Worm (Caenorhabditis elegans) whole organism, L2 larva: ENCODE results near the gene tebp-1.

Source experiments
- C34F6.9 ChIP-seq: fragments of 150-350 bp; optimal IDR thresholded peaks from 2 replicates; lab custom pipeline; 2014; ENCODE audit warnings: missing biosample characterization, missing genetic modification characterization
- F13H6.1 ChIP-seq: sonication (generic microtip); optimal IDR thresholded peaks from 2 replicates; lab custom pipeline; 2016; ENCODE audit warnings: missing genetic modification characterization, missing compliant biosample characterization
- R02D3.7 ChIP-seq: fragments of 150-350 bp; optimal IDR thresholded peaks from 2 replicates; lab custom pipeline; 2014; ENCODE audit warnings: missing biosample characterization, missing genetic modification characterization
- Y55F3AM.14 ChIP-seq: fragments of 200-800 bp; sonication (Bioruptor generic); optimal IDR thresholded peaks from 2 replicates; lab custom pipeline; 2018; ENCODE audit warnings: mild to moderate bottlenecking, missing genetic modification characterization, missing compliant biosample characterization
- alr-1 ChIP-seq: fragments of 150-350 bp; optimal IDR thresholded peaks from 2 replicates; lab custom pipeline; 2014; ENCODE audit warnings: missing biosample characterization, missing genetic modification characterization
- ama-1 ChIP-seq: fragments of 150-350 bp; optimal IDR thresholded peaks from 2 replicates; lab custom pipeline; 2018; ENCODE audit warnings: inconsistent platforms
- blmp-1 ChIP-seq: sonication (generic microtip); optimal IDR thresholded peaks from 2 replicates; lab custom pipeline; 2017; ENCODE audit warnings: missing genetic modification characterization, mild to moderate bottlenecking, missing compliant biosample characterization, antibody characterized with exemption, moderate library complexity; ENCODE audit not compliant: insufficient read depth
- ceh-16 ChIP-seq: fragments of 150-350 bp; optimal IDR thresholded peaks from 2 replicates; lab custom pipeline; 2014; ENCODE audit warnings: missing biosample characterization, missing genetic modification characterization
- ceh-82 ChIP-seq: fragments of 150-350 bp; optimal IDR thresholded peaks from 2 replicates; lab custom pipeline; 2014; ENCODE audit warnings: missing biosample characterization, missing genetic modification characterization
- crh-2 ChIP-seq: sonication (generic microtip); optimal IDR thresholded peaks from 2 replicates; lab custom pipeline; 2017; ENCODE audit warnings: missing biosample characterization, missing genetic modification characterization
- dmd-4 ChIP-seq: sonication (generic microtip); optimal IDR thresholded peaks from 2 replicates; lab custom pipeline; 2017; ENCODE audit warnings: missing biosample characterization, missing genetic modification characterization
- egl-27 ChIP-seq: sonication (generic microtip); optimal IDR thresholded peaks from 3 replicates; lab custom pipeline; 2017; ENCODE audit warnings: missing biosample characterization, missing genetic modification reagents, missing genetic modification characterization
- gmeb-1 ChIP-seq: fragments of 150-350 bp; optimal IDR thresholded peaks from 2 replicates; lab custom pipeline; 2014; ENCODE audit warnings: missing biosample characterization, missing genetic modification characterization
- lin-11 ChIP-seq: fragments of 150-350 bp; sonication (generic microtip); optimal IDR thresholded peaks from 2 replicates; lab custom pipeline; 2014; ENCODE audit warnings: missing biosample characterization, missing genetic modification characterization, inconsistent platforms, mixed read lengths
- lin-13 ChIP-seq: fragments of 150-350 bp; optimal IDR thresholded peaks from 2 replicates; lab custom pipeline; 2014; ENCODE audit warnings: missing biosample characterization, missing genetic modification reagents, missing genetic modification characterization
- lin-39 ChIP-seq: fragments of 150-350 bp; optimal IDR thresholded peaks from 2 replicates; lab custom pipeline; 2014; ENCODE audit warnings: missing biosample characterization, missing genetic modification reagents, missing genetic modification characterization
- mab-5 ChIP-seq: fragments of 150-350 bp; optimal IDR thresholded peaks from 2 replicates; lab custom pipeline; 2014; ENCODE audit warnings: missing biosample characterization, missing genetic modification characterization
- mdl-1 ChIP-seq, 2 experiments: fragments of 150-350 bp in 1 of 2; sonication (generic microtip) in 1 of 2; optimal IDR thresholded peaks; 2 replicates each; lab custom pipeline; 2017; ENCODE audit warnings: missing biosample characterization in 2 of 2, missing genetic modification characterization in 2 of 2
- nhr-10 ChIP-seq: sonication (generic microtip); optimal IDR thresholded peaks from 2 replicates; lab custom pipeline; 2017; ENCODE audit warnings: missing biosample characterization, missing genetic modification characterization
- nhr-11 ChIP-seq: fragments of 150-350 bp; optimal IDR thresholded peaks from 2 replicates; lab custom pipeline; 2014; ENCODE audit warnings: missing biosample characterization, missing genetic modification characterization
- nhr-12 ChIP-seq: fragments of 150-350 bp; optimal IDR thresholded peaks from 2 replicates; lab custom pipeline; 2014; ENCODE audit warnings: missing biosample characterization, missing genetic modification characterization
- nhr-129 ChIP-seq: fragments of 150-350 bp; optimal IDR thresholded peaks from 2 replicates; lab custom pipeline; 2014; ENCODE audit warnings: missing biosample characterization, missing genetic modification characterization
- nhr-21 ChIP-seq: fragments of 150-350 bp; optimal IDR thresholded peaks from 2 replicates; lab custom pipeline; 2014; ENCODE audit warnings: missing biosample characterization, missing genetic modification characterization
- nhr-23 ChIP-seq: fragments of 150-350 bp; optimal IDR thresholded peaks from 2 replicates; lab custom pipeline; 2014; ENCODE audit warnings: missing biosample characterization, missing genetic modification reagents, missing genetic modification characterization
- nhr-237 ChIP-seq: fragments of 150-350 bp; optimal IDR thresholded peaks from 2 replicates; lab custom pipeline; 2014; ENCODE audit warnings: missing biosample characterization, missing genetic modification characterization
- nhr-6 ChIP-seq: fragments of 150-350 bp; optimal IDR thresholded peaks from 2 replicates; lab custom pipeline; 2014; ENCODE audit warnings: missing biosample characterization, missing genetic modification characterization
- nhr-77 ChIP-seq: fragments of 150-350 bp; optimal IDR thresholded peaks from 2 replicates; lab custom pipeline; 2014; ENCODE audit warnings: missing biosample characterization, missing genetic modification characterization
- skn-1 ChIP-seq: sonication (generic microtip); optimal IDR thresholded peaks from 2 replicates; lab custom pipeline; 2017; ENCODE audit warnings: missing biosample characterization, missing genetic modification characterization
- sma-9 ChIP-seq, 2 experiments: fragments of 150-350 bp in 1 of 2; sonication (generic microtip) in 1 of 2; optimal IDR thresholded peaks; 2 replicates each; lab custom pipeline; 2014 to 2016; ENCODE audit warnings: missing genetic modification characterization in 2 of 2, mild to moderate bottlenecking in 1 of 2, missing biosample characterization in 1 of 2, missing compliant biosample characterization in 1 of 2, missing genetic modification reagents in 1 of 2, moderate library complexity in 1 of 2
- snpc-4 ChIP-seq: fragments of 150-350 bp; optimal IDR thresholded peaks from 2 replicates; lab custom pipeline; 2014; ENCODE audit warnings: missing biosample characterization, missing genetic modification characterization
- unc-39 ChIP-seq: fragments of 150-350 bp; optimal IDR thresholded peaks from 2 replicates; lab custom pipeline; 2014; ENCODE audit warnings: missing biosample characterization, missing genetic modification characterization
- unc-62 ChIP-seq: fragments of 150-350 bp; optimal IDR thresholded peaks from 2 replicates; lab custom pipeline; 2014; ENCODE audit warnings: missing biosample characterization, missing genetic modification reagents, missing genetic modification characterization
- zag-1 ChIP-seq: fragments of 150-350 bp; optimal IDR thresholded peaks from 2 replicates; lab custom pipeline; 2014; ENCODE audit warnings: missing biosample characterization, missing genetic modification characterization
- ztf-1 ChIP-seq: fragments of 200-800 bp; sonication (Bioruptor generic); conservative IDR thresholded peaks from 2 replicates; pipeline ENCODE4 v1.3.6; 2022; ENCODE audit warnings: missing genetic modification characterization, missing compliant biosample characterization
- ztf-4 ChIP-seq: fragments of 150-350 bp; optimal IDR thresholded peaks from 2 replicates; lab custom pipeline; 2014; ENCODE audit warnings: missing biosample characterization, missing genetic modification characterization

Gene tebp-1

DNA sequence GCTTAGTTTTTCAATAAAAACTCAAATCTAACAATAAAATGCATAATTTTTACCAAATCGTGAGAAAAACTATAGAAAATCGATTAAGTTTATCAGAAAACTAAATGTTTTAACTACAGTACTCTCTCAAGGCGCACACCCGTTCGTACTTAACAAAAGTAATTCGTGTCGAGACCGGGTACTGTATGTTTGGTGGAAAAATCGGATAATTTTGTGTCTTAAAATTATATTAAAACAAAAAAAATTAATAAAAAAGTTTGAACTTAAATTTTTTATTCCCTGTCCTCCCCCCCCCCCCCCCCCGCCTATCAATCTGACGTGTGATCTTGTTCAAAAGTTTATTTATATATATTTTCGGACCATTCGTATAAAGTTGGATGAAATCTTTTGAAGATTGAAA, 46.5 kb downstream of the tebp-1 start, which contains the start of gene F26H11.4:
TSS of gene F26H11.4 (plus strand) at position 301 of the 400 bp plus-strand sequence.
- TF ChIP-seq zag-1, result no peak
- TF ChIP-seq egl-27 (tag; lab: Kevin White, UChicago), result no peak
- TF ChIP-seq ceh-16, result no peak
- TF ChIP-seq ama-1 (lab: Kevin White, UChicago), result no peak
- no peak for TF ChIP-seq ztf-4 (tag; lab: Kevin White, UChicago)
- no peak for TF ChIP-seq crh-2 (tag; lab: Kevin White, UChicago)
- TF ChIP-seq nhr-237 (tag; lab: Kevin White, UChicago), result no peak
- no peak for TF ChIP-seq lin-13 (GFP tag; lab: Kevin White, UChicago)
- no peak for TF ChIP-seq nhr-11
- TF ChIP-seq lin-39 (tag; lab: Kevin White, UChicago), result no peak
- TF ChIP-seq, all 48 proteins: peak for 0

DNA sequence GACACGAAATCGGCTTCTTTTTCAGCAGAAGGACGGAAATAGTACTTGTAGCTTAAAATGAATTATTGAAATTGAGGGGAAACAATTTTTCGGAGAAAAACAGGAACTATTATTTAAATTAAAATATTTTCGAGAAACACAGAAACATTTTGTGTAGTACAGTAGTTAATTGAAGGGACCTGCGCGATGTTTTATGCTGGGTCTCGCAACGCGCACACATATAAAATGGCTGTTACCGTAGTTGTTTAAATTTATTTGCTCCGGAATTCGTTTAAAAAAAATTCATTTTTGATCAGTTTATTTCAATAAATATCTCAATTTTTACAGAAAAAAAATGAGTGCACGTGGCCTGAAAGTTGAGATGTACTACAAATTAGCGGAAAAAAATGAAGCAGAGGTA, 48.9 kb downstream of the tebp-1 start, which contains the start of gene dsb-2:
TSS of gene dsb-2 (plus strand) at position 328 of the 400 bp plus-strand sequence.
- TF ChIP-seq skn-1 (tag; lab: Kevin White, UChicago) (no peak), crh-2 (tag; lab: Kevin White, UChicago) (no peak), nhr-10 (no peak), dmd-4 (tag; lab: Kevin White, UChicago) (no peak), snpc-4 (tag; lab: Kevin White, UChicago) (no peak), F13H6.1 (tag; lab: Kevin White, UChicago) (no peak), nhr-23 (tag; lab: Kevin White, UChicago) (no peak)
- TF ChIP-seq, all 48 proteins: peak for 0

DNA sequence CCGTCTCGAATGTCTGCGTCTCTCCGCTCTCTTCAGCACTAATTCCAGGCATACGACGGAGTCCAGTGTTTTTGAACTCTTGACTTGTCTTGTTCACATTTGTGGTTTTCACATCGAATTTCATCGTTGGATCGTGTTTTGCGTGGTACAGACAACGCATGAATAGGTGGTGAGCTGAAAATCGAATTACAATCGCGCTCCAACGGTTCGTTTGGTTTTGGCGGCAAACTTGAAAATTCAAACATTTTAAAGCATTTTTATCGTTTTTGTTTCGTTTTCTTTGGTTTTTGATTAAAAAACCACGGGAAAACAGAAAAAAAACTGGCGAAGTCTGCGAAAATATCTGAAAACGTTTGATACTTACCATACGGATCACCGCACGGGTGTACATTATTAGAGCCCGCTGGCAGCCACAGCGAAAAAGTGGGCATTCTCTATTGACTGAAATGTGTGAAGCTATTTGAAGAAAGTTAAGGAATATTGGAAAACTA, 51.3 kb downstream of the tebp-1 start, which contains the start of gene exl-1:
TSS of gene exl-1 (minus strand) at position 441 of the 491 bp plus-strand sequence.
- TF ChIP-seq nhr-21 (no peak), alr-1 (tag; lab: Kevin White, UChicago) (no peak), lin-11 (tag; lab: Kevin White, UChicago) (no peak), blmp-1 (tag; lab: Kevin White, UChicago) (no peak), R02D3.7 (tag; lab: Kevin White, UChicago) (no peak), lin-13 (GFP tag; lab: Kevin White, UChicago) (no peak), gmeb-1 (tag; lab: Kevin White, UChicago) (peak; percentile 49), snpc-4 (tag; lab: Kevin White, UChicago) (no peak), sma-9 (GFP tag; optimal IDR thresholded peaks at IDR 0.05; lab: Kevin White, UChicago) (no peak), sma-9 (tag; optimal IDR thresholded peaks at IDR 0.05; lab: Kevin White, UChicago) (no peak), ceh-82 (tag; lab: Kevin White, UChicago) (no peak), unc-62 (GFP tag; lab: Kevin White, UChicago) (no peak), mab-5 (tag; lab: Kevin White, UChicago) (no peak), nhr-129 (peak; percentile 16)

DNA sequence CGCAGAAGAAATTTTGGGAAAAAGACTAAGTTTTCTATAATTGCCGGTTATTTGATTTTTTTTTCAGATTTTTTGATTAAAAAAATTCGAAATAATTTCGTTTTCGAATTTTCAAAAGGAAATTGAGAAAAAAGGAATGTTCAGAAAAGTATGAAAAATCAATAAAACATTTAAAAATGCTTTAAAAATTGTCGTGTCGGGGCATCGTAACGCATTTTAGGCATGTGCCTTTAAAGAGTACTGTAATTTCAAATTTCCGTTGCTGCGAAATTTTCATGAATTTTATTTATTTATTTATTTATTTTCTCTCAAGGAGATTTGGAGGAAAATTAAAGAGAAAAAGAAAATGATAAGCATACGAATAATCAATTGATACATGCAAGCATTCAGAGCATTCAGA, 51.9 kb downstream of the tebp-1 start:
- no peak for TF ChIP-seq C34F6.9 (tag; lab: Kevin White, UChicago)
- no peak for TF ChIP-seq F13H6.1 (tag; lab: Kevin White, UChicago)
- TF ChIP-seq unc-39 (tag; lab: Kevin White, UChicago), result no peak
- no peak for TF ChIP-seq mab-5 (tag; lab: Kevin White, UChicago)
- TF ChIP-seq nhr-21, result no peak
- no peak for TF ChIP-seq nhr-23 (tag; lab: Kevin White, UChicago)
- TF ChIP-seq blmp-1 (tag; lab: Kevin White, UChicago), result no peak
- TF ChIP-seq nhr-6 (tag; lab: Kevin White, UChicago), result no peak
- no peak for TF ChIP-seq nhr-12 (tag; lab: Kevin White, UChicago)
- TF ChIP-seq Y55F3AM.14 (GFP tag; lab: Kevin White, UChicago), result no peak
- no peak for TF ChIP-seq ztf-1 (GFP tag; lab: Robert Waterston, UW)
- no peak for TF ChIP-seq nhr-77 (tag; lab: Kevin White, UChicago)
- TF ChIP-seq mdl-1 (tag; optimal IDR thresholded peaks at IDR 0.05; lab: Kevin White, UChicago), result no peak
- no peak for TF ChIP-seq sma-9 (GFP tag; optimal IDR thresholded peaks at IDR 0.05; lab: Kevin White, UChicago)
- TF ChIP-seq sma-9 (tag; optimal IDR thresholded peaks at IDR 0.05; lab: Kevin White, UChicago), result no peak
- TF ChIP-seq, all 48 proteins: peak for 0
